Fruit fly (Drosophila melanogaster) whole organism, adult: Measurements from ENCODE around the gene Obp99b.

ENCODE experiments used
- CG11617 ChIP-seq: fragments of 200-800 bp; sonication (Bioruptor generic); optimal IDR thresholded peaks from 2 replicates; lab custom pipeline; 2017; ENCODE audit warnings: mild to moderate bottlenecking, missing biosample characterization, missing genetic modification reagents, missing genetic modification characterization
- CG12768 ChIP-seq: fragments of 200-800 bp; sonication (Bioruptor generic); optimal IDR thresholded peaks from 2 replicates; lab custom pipeline; 2017; ENCODE audit warnings: missing biosample characterization, missing genetic modification characterization, mild to moderate bottlenecking, moderate library complexity, missing genetic modification reagents
- CG33017 ChIP-seq: fragments of 200-800 bp; sonication (Bioruptor generic); optimal IDR thresholded peaks from 2 replicates; lab custom pipeline; 2018; ENCODE audit warnings: missing biosample characterization, mild to moderate bottlenecking, missing genetic modification characterization, moderate library complexity
- Crg-1 ChIP-seq: fragments of 200-800 bp; sonication (Bioruptor generic); optimal IDR thresholded peaks from 2 replicates; lab custom pipeline; 2016; ENCODE audit warnings: missing biosample characterization, missing genetic modification characterization
- bab1 ChIP-seq: fragments of 200-800 bp; sonication (Bioruptor generic); optimal IDR thresholded peaks from 3 replicates; lab custom pipeline; 2019; ENCODE audit warnings: missing biosample characterization, mild to moderate bottlenecking, missing genetic modification characterization, moderate library complexity
- kay ChIP-seq: fragments of 200-800 bp; sonication (Bioruptor generic); peaks from one replicate; lab custom pipeline; 2016; ENCODE audit warnings: missing biosample characterization, missing genetic modification characterization, borderline replicate concordance
- ovo ChIP-seq: fragments of 200-800 bp; sonication (Bioruptor generic); optimal IDR thresholded peaks from 2 replicates; lab custom pipeline; 2016; ENCODE audit warnings: missing biosample characterization, missing genetic modification characterization
- tj ChIP-seq: fragments of 200-800 bp; sonication (Bioruptor generic); optimal IDR thresholded peaks from 3 replicates; lab custom pipeline; 2017; ENCODE audit warnings: missing biosample characterization, mild to moderate bottlenecking, missing genetic modification characterization, moderate library complexity

dm6 chr3R:29749304-29750066 lies 32.8 kb upstream of the Obp99b start:
- TF ChIP-seq CG12768 (GFP tag; lab: Kevin White, UChicago) (no peak), kay (GFP tag; lab: Kevin White, UChicago) (no peak), bab1 (GFP tag; lab: Kevin White, UChicago) (no peak), ovo (no peak), CG33017 (no peak), tj (GFP tag; lab: Kevin White, UChicago) (no peak), CG11617 (GFP tag; lab: Kevin White, UChicago) (no peak), Crg-1 (no peak)
